Worm (Caenorhabditis elegans) whole organism, midembryonic: ENCODE data around the gene zig-3.

Experiments used
- T22C8.4 ChIP-seq: fragments of 200-800 bp; sonication (Bioruptor generic); IDR thresholded peaks from 2 replicates; pipeline ENCODE4 v1.3.6; 2022; ENCODE audit warnings: missing genetic modification characterization, missing compliant biosample characterization
- cog-1 ChIP-seq: sonication (generic microtip); optimal IDR thresholded peaks from 2 replicates; lab custom pipeline; 2016; ENCODE audit warnings: missing genetic modification characterization, missing compliant biosample characterization
- flt-1 ChIP-seq: fragments of 200-800 bp; sonication (Bioruptor generic); IDR thresholded peaks from 2 replicates; pipeline ENCODE4 v1.3.6; 2022; ENCODE audit warnings: missing genetic modification characterization, missing compliant biosample characterization
- med-1 ChIP-seq: sonication (generic microtip); optimal IDR thresholded peaks from 2 replicates; lab custom pipeline; 2017; ENCODE audit warnings: missing genetic modification characterization, mild to moderate bottlenecking, missing compliant biosample characterization, antibody characterized with exemption, missing genetic modification reagents; ENCODE audit not compliant: insufficient read depth
- ref-1 ChIP-seq: fragments of 200-800 bp; sonication (Bioruptor generic); conservative IDR thresholded peaks from 2 replicates; pipeline ENCODE4 v1.3.6; 2022; ENCODE audit warnings: missing genetic modification reagents, missing genetic modification characterization, missing compliant biosample characterization

DNA sequence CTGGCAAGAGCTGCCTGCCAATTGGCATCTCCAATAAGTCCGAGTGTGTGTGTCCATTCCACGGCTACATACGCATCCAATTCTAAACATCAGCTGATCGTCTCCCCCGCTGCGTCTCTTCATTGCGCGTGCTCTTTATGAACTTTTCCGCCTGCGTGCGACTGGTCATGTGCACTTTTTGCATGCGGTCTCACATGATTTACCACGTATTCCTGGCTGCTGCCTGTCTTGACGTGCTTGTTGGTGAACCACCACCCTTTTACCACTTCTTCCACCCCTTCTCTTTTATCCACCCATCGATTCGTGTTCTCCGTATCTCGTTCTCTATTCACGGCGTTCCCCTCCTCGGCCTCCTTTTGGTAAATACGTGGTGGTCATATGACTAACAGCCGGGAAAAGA lies 21.0 kb downstream of the zig-3 start:
- TF ChIP-seq T22C8.4 (GFP tag; lab: Robert Waterston, UW) (peak; percentile 26; the same call in 1 of the 2 replicates), med-1 (GFP tag; lab: Kevin White, UChicago) (no peak), flt-1 (GFP tag; lab: Robert Waterston, UW) (0 out of 2 replicates have a peak, but pooled peaks have one; percentile 55), ref-1 (GFP tag; lab: Robert Waterston, UW) (no peak), cog-1 (tag; lab: Kevin White, UChicago) (peak; percentile 77)
